Fruit fly (Drosophila melanogaster): ENCODE results near the gene Mp.

Gene Mp

DNA sequence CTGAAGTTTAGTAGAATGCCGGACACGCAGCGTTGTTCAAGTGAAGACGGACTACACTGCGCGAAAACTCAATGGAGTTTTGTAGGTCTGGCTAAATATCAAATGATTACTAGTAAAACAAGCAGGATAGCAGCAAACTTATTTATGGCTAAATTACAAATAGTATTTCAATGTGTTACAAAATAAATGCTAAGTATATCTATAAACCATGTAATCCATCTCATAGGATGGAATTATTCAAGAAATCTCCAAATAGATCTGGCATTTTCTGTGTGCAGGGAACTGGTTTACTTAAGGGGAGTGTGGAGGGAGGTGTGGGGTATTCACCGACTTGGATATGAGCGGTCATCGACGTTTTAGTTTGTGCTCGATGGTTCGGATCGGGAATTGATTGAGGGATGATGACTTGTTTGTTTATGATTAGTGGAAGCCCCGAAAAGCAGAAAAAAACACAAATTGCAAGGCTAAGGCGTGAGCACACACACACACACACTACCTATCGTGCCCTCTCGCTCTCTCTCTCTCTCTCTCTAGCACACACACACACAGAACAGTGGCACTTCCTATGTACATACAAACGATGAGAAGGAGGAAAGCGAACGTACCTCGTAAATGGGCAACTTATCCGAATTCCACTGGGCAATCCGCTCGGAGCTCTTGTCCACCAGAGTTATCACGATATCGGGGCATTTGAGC, 34.7 kb upstream of the Mp start (continued):
- TF ChIP-seq shn (GFP tag; optimal IDR thresholded peaks at IDR 0.05) (peak; percentile 68), Hr51 (GFP tag; optimal IDR thresholded peaks at IDR 0.05) (peak; percentile 52 to 87), Drgx (GFP tag; IDR thresholded peaks at IDR 0.05) (peak; percentile 70), Chrac-16 (GFP tag; optimal IDR thresholded peaks at IDR 0.05) (peak; percentile 87), pzg (GFP tag; optimal IDR thresholded peaks at IDR 0.05) (no peak), CG7271 (tag; optimal IDR thresholded peaks at IDR 0.05) (no peak), slou (GFP tag; optimal IDR thresholded peaks at IDR 0.05) (peak; percentile 21), CG14965 (GFP tag; optimal IDR thresholded peaks at IDR 0.05; ENCODE audit: borderline replicate concordance) (no peak), CG10462 (GFP tag; optimal IDR thresholded peaks at IDR 0.05) (peak; percentile 79), CG14860 (GFP tag; IDR thresholded peaks at IDR 0.05; ENCODE audit: partially characterized antibody) (no peak), YL-1 (GFP tag; optimal IDR thresholded peaks at IDR 0.05) (peak; percentile 2), CG11398 (GFP tag; optimal IDR thresholded peaks at IDR 0.05) (peak; percentile 63), chif (GFP tag; optimal IDR thresholded peaks at IDR 0.05) (peak; percentile 84 to 86), CG12104 (GFP tag; optimal IDR thresholded peaks at IDR 0.05) (peak; percentile 73), Fer2 (tag; optimal IDR thresholded peaks at IDR 0.05) (peak; percentile 48), wor (GFP tag; IDR thresholded peaks at IDR 0.05) (peak; percentile 50; the same call in 1 of the 2 replicates), yki (optimal IDR thresholded peaks at IDR 0.05) (no peak), gcm2 (GFP tag; optimal IDR thresholded peaks at IDR 0.05) (peak; percentile 59), CG32772 (GFP tag; IDR thresholded peaks at IDR 0.05) (peak; percentile 66), nerfin-1 (tag; optimal IDR thresholded peaks at IDR 0.05) (peak; percentile 18), D (optimal IDR thresholded peaks at IDR 0.05) (no peak), D (GFP tag; optimal IDR thresholded peaks at IDR 0.05) (peak; percentile 81), CG11504 (tag; optimal IDR thresholded peaks at IDR 0.05) (peak; percentile 86), ttk (GFP tag; IDR thresholded peaks at IDR 0.05) (peak; percentile 70), Doc2 (GFP tag; IDR thresholded peaks at IDR 0.05) (no peak), HLH3B (GFP tag; IDR thresholded peaks at IDR 0.05) (peak; percentile 70; the same call in 1 of the 2 replicates), Rfx (GFP tag; IDR thresholded peaks at IDR 0.05) (peak; percentile 78), CG12236 (GFP tag; optimal IDR thresholded peaks at IDR 0.05) (peak; percentile 82), CG6854 (GFP tag; optimal IDR thresholded peaks at IDR 0.05) (peak; percentile 58), Hmr (GFP tag; optimal IDR thresholded peaks at IDR 0.05) (peak; percentile 80), pan (optimal IDR thresholded peaks at IDR 0.05) (no peak), pan (GFP tag; optimal IDR thresholded peaks at IDR 0.05 in 1 of 2, IDR thresholded peaks at IDR 0.05 in 1 of 2) (peak in 1 of 2 experiments; percentile 72), CG3838 (GFP tag; optimal IDR thresholded peaks at IDR 0.05) (peak; percentile 42), CG4820 (GFP tag; optimal IDR thresholded peaks at IDR 0.05) (peak; percentile 83), dimm (GFP tag; IDR thresholded peaks at IDR 0.05) (peak; percentile 34; the same call in 1 of the 2 replicates), dan (GFP tag; IDR thresholded peaks at IDR 0.05) (no peak), CG9437 (GFP tag; optimal IDR thresholded peaks at IDR 0.05) (peak; percentile 79), CG17186 (GFP tag; optimal IDR thresholded peaks at IDR 0.05) (peak; percentile 50), CG8478 (optimal IDR thresholded peaks at IDR 0.05) (peak; percentile 86), E2f2 (GFP tag; IDR thresholded peaks at IDR 0.05) (peak; percentile 50; the same call in 1 of the 2 replicates), CTCF (GFP tag; optimal IDR thresholded peaks at IDR 0.05) (no peak), Neu2 (GFP tag; optimal IDR thresholded peaks at IDR 0.05; ENCODE audit: borderline replicate concordance) (no peak), bsh (GFP tag; optimal IDR thresholded peaks at IDR 0.05) (peak; percentile 61 to 91), ERR (GFP tag; optimal IDR thresholded peaks at IDR 0.05) (peak; percentile 73), CG11093 (GFP tag; IDR thresholded peaks at IDR 0.05) (0 out of 3 replicates have a peak, but pooled peaks have one; percentile 53), ab (GFP tag; optimal IDR thresholded peaks at IDR 0.05) (peak; percentile 44), ara (GFP tag; IDR thresholded peaks at IDR 0.05) (peak; percentile 67), Poxn (GFP tag; IDR thresholded peaks at IDR 0.05) (no peak), Dfd (GFP tag; optimal IDR thresholded peaks at IDR 0.05) (no peak), chn (GFP tag; optimal IDR thresholded peaks at IDR 0.05) (peak; percentile 75), Sin3A (optimal IDR thresholded peaks at IDR 0.05) (no peak), CG10274 (GFP tag; optimal IDR thresholded peaks at IDR 0.05) (peak; percentile 35)
